Fruit fly (Drosophila melanogaster): ENCODE data around the gene okr.
A peak's percentile ranks its signal among the peaks of the same experiment; 100 is the strongest.

Gene okr

dm6 chr2L:2957547-2958174, 34.9 kb downstream of the okr start:
- TF ChIP-seq CG8478 (optimal IDR thresholded peaks at IDR 0.05): no peak
- TF ChIP-seq CTCF (optimal IDR thresholded peaks at IDR 0.05): no peak

- TF ChIP-seq CTCF (optimal IDR thresholded peaks at IDR 0.05) (peak; percentile 30 to 51), CG8478 (optimal IDR thresholded peaks at IDR 0.05) (no peak)
These were observed 35.6 kb downstream of the okr start for dm6 chr2L:2956992-2957391.

- TF ChIP-seq CTCF (optimal IDR thresholded peaks at IDR 0.05) (no peak), CG8478 (optimal IDR thresholded peaks at IDR 0.05) (no peak)
These were observed 36.2 kb downstream of the okr start for dm6 chr2L:2956358-2956757.

- TF ChIP-seq CTCF (optimal IDR thresholded peaks at IDR 0.05) (no peak), CG8478 (optimal IDR thresholded peaks at IDR 0.05) (no peak)
These were observed 36.9 kb downstream of the okr start for dm6 chr2L:2955659-2956058.

- TF ChIP-seq CG8478 (optimal IDR thresholded peaks at IDR 0.05): no peak
- no peak for TF ChIP-seq CTCF (optimal IDR thresholded peaks at IDR 0.05)
These were observed 38.1 kb downstream of the okr start, which contains the start of gene Rbp9 for dm6 chr2L:2954472-2954871. Gene Rbp9, plus strand, starts transcription at chr2L:2954762.

- TF ChIP-seq CG8478 (optimal IDR thresholded peaks at IDR 0.05) (no peak), CTCF (optimal IDR thresholded peaks at IDR 0.05) (peak; percentile 24 to 44)
These were observed 46.9 kb downstream of the okr start for dm6 chr2L:2945438-2946220.

dm6 chr2L:2944509-2944908, 48.0 kb downstream of the okr start:
- TF ChIP-seq CG8478 (optimal IDR thresholded peaks at IDR 0.05) (no peak), CTCF (optimal IDR thresholded peaks at IDR 0.05) (no peak)

dm6 chr2L:2942639-2943038, 49.9 kb downstream of the okr start:
- TF ChIP-seq CG8478 (optimal IDR thresholded peaks at IDR 0.05): no peak
- no peak for TF ChIP-seq CTCF (optimal IDR thresholded peaks at IDR 0.05)

- TF ChIP-seq CTCF (optimal IDR thresholded peaks at IDR 0.05) (no peak), CG8478 (optimal IDR thresholded peaks at IDR 0.05) (no peak)
These were observed 51.2 kb downstream of the okr start for dm6 chr2L:2941353-2941752.

dm6 chr2L:2939698-2940097, 52.9 kb downstream of the okr start:
- no peak for TF ChIP-seq CG8478 (optimal IDR thresholded peaks at IDR 0.05)
- no peak for TF ChIP-seq CTCF (optimal IDR thresholded peaks at IDR 0.05)

Data from S2 (cell line).